Worm (Caenorhabditis elegans) whole organism, L4 larva: ENCODE data around the gene rmd-1.

Experiments used
- F10B5.3 ChIP-seq: sonication (generic microtip); optimal IDR thresholded peaks from 2 replicates; lab custom pipeline; 2016; ENCODE audit warnings: mild to moderate bottlenecking, missing genetic modification characterization, missing compliant biosample characterization
- F37D6.2 ChIP-seq: sonication (generic microtip); optimal IDR thresholded peaks from 2 replicates; lab custom pipeline; 2016; ENCODE audit warnings: mild to moderate bottlenecking, missing genetic modification characterization, missing compliant biosample characterization
- F44E2.7 ChIP-seq: fragments of 200-800 bp; sonication (Bioruptor generic); IDR thresholded peaks from 2 replicates; pipeline ENCODE4 v2.1.2; 2022; ENCODE audit warnings: missing genetic modification characterization, missing compliant biosample characterization
- F49E8.2 ChIP-seq: sonication (generic microtip); optimal IDR thresholded peaks from 2 replicates; lab custom pipeline; 2016; ENCODE audit warnings: missing compliant biosample characterization, mild to moderate bottlenecking, missing genetic modification characterization, borderline replicate concordance
- R02D3.7 ChIP-seq: fragments of 150-350 bp; sonication (generic microtip); optimal IDR thresholded peaks from 3 replicates; lab custom pipeline; 2014; ENCODE audit warnings: missing biosample characterization, missing genetic modification characterization
- T26A8.4 ChIP-seq: fragments of 200-800 bp; sonication (Bioruptor generic); IDR thresholded peaks from 2 replicates; pipeline ENCODE4 v1.3.6; 2022; ENCODE audit warnings: missing genetic modification characterization, missing compliant biosample characterization
- ZK337.2 ChIP-seq: fragments of 200-800 bp; sonication (Bioruptor generic); IDR thresholded peaks from 2 replicates; pipeline ENCODE4 v1.3.6; 2022; ENCODE audit warnings: missing genetic modification reagents, missing genetic modification characterization, missing compliant biosample characterization
- ZK546.5 ChIP-seq, 2 experiments: sonication (generic microtip); optimal IDR thresholded peaks; 2 replicates each; lab custom pipeline; 2017; ENCODE audit warnings: missing biosample characterization in 2 of 2, missing genetic modification characterization in 2 of 2
- aly-2 ChIP-seq: sonication (generic microtip); optimal IDR thresholded peaks from 2 replicates; lab custom pipeline; 2018; ENCODE audit warnings: missing biosample characterization, missing genetic modification characterization
- arid-1 ChIP-seq: fragments of 200-800 bp; sonication (Bioruptor generic); conservative IDR thresholded peaks from 2 replicates; pipeline ENCODE4 v1.3.6; 2022; ENCODE audit warnings: missing genetic modification reagents, missing genetic modification characterization, missing compliant biosample characterization
- attf-4 ChIP-seq: sonication (generic microtip); optimal IDR thresholded peaks from 3 replicates; lab custom pipeline; 2017; ENCODE audit warnings: missing biosample characterization, missing genetic modification characterization
- ceh-20 ChIP-seq: fragments of 200-800 bp; sonication (Bioruptor generic); IDR thresholded peaks from 2 replicates; pipeline ENCODE4 v1.3.6; 2022; ENCODE audit warnings: missing genetic modification reagents, missing genetic modification characterization, missing compliant biosample characterization
- ces-1 ChIP-seq: fragments of 150-350 bp; sonication (generic microtip); optimal IDR thresholded peaks from 4 replicates; lab custom pipeline; 2014; ENCODE audit warnings: missing biosample characterization, missing genetic modification reagents, missing genetic modification characterization
- cey-2 ChIP-seq: sonication (generic microtip); optimal IDR thresholded peaks from 3 replicates; lab custom pipeline; 2017; ENCODE audit warnings: missing genetic modification characterization, mild to moderate bottlenecking, missing compliant biosample characterization, antibody characterized with exemption, borderline replicate concordance; ENCODE audit not compliant: insufficient read depth
- daf-12 ChIP-seq: fragments of 150-350 bp; optimal IDR thresholded peaks from 2 replicates; lab custom pipeline; 2014; ENCODE audit warnings: missing biosample characterization, missing genetic modification reagents, missing genetic modification characterization
- daf-16 ChIP-seq, 3 experiments: sonication (generic microtip); optimal IDR thresholded peaks; 2 replicates each; lab custom pipeline; 2016 to 2017; ENCODE audit warnings: missing genetic modification characterization in 3 of 3, missing genetic modification reagents in 3 of 3, mild to moderate bottlenecking in 2 of 3, missing compliant biosample characterization in 2 of 3, missing biosample characterization in 1 of 3, moderate library complexity in 1 of 3
- dpl-1 ChIP-seq: fragments of 150-350 bp; optimal IDR thresholded peaks from 2 replicates; lab custom pipeline; 2014; ENCODE audit warnings: missing biosample characterization, missing genetic modification reagents, missing genetic modification characterization
- dve-1 ChIP-seq: sonication (generic microtip); optimal IDR thresholded peaks from 2 replicates; lab custom pipeline; 2017; ENCODE audit warnings: antibody characterized with exemption, mild to moderate bottlenecking, missing genetic modification characterization, missing compliant biosample characterization; ENCODE audit not compliant: insufficient read depth
- egl-27 ChIP-seq: sonication (generic microtip); optimal IDR thresholded peaks from 3 replicates; lab custom pipeline; 2017; ENCODE audit warnings: missing biosample characterization, missing genetic modification reagents, missing genetic modification characterization
- fkh-10 ChIP-seq: fragments of 150-350 bp; optimal IDR thresholded peaks from 2 replicates; lab custom pipeline; 2014; ENCODE audit warnings: missing biosample characterization, missing genetic modification reagents, missing genetic modification characterization
- hlh-11 ChIP-seq: fragments of 200-800 bp; sonication (Bioruptor generic); optimal IDR thresholded peaks from 2 replicates; lab custom pipeline; 2018; ENCODE audit warnings: mild to moderate bottlenecking, missing genetic modification characterization, missing compliant biosample characterization
- hlh-30 ChIP-seq: sonication (generic microtip); optimal IDR thresholded peaks from 2 replicates; lab custom pipeline; 2017; ENCODE audit warnings: antibody characterized with exemption, mild to moderate bottlenecking, missing genetic modification characterization, missing compliant biosample characterization; ENCODE audit not compliant: insufficient read depth
- lin-38 ChIP-seq: fragments of 200-800 bp; sonication (Bioruptor generic); IDR thresholded peaks from 2 replicates; pipeline ENCODE4 v1.3.6; 2022; ENCODE audit warnings: missing genetic modification reagents, missing genetic modification characterization, missing compliant biosample characterization
- lsy-2 ChIP-seq, 2 experiments: fragments of 150-350 bp in 1 of 2; sonication (generic microtip) in 1 of 2; optimal IDR thresholded peaks; 2 replicates each; lab custom pipeline; 2014 to 2017; ENCODE audit warnings: missing biosample characterization in 2 of 2, missing genetic modification characterization in 2 of 2
- madf-5 ChIP-seq, 2 experiments: fragments of 200-800 bp; sonication (Bioruptor generic); IDR thresholded peaks; 2 replicates each; pipeline ENCODE4 v1.3.6; 2022; ENCODE audit warnings: missing compliant biosample characterization in 2 of 2, missing genetic modification characterization in 2 of 2
- mdl-1 ChIP-seq, 2 experiments: fragments of 150-350 bp in 1 of 2; sonication (generic microtip) in 1 of 2; optimal IDR thresholded peaks; 2 replicates each; lab custom pipeline; 2014 to 2017; ENCODE audit warnings: missing biosample characterization in 2 of 2, missing genetic modification characterization in 2 of 2
- mes-2 ChIP-seq: sonication (generic microtip); optimal IDR thresholded peaks from 2 replicates; lab custom pipeline; 2016; ENCODE audit warnings: missing genotype, mild to moderate bottlenecking, missing genetic modification characterization, missing compliant biosample characterization; ENCODE audit not compliant: poor library complexity, severe bottlenecking
- mxl-2 ChIP-seq: fragments of 200-800 bp; sonication (Bioruptor generic); conservative IDR thresholded peaks from 2 replicates; pipeline ENCODE4 v1.3.6; 2022; ENCODE audit warnings: missing genetic modification reagents, missing genetic modification characterization, missing compliant biosample characterization
- mxl-3 ChIP-seq: fragments of 200-800 bp; sonication (Bioruptor generic); optimal IDR thresholded peaks from 2 replicates; lab custom pipeline; 2018; ENCODE audit warnings: mild to moderate bottlenecking, missing genetic modification characterization, missing compliant biosample characterization
- nhr-102 ChIP-seq: sonication (generic microtip); optimal IDR thresholded peaks from 2 replicates; lab custom pipeline; 2016; ENCODE audit warnings: mild to moderate bottlenecking, missing genetic modification characterization, moderate library complexity, missing compliant biosample characterization
- nhr-11 ChIP-seq: fragments of 150-350 bp; optimal IDR thresholded peaks from 2 replicates; lab custom pipeline; 2014; ENCODE audit warnings: missing biosample characterization, missing genetic modification characterization
- nhr-48 ChIP-seq: sonication (generic microtip); optimal IDR thresholded peaks from 2 replicates; lab custom pipeline; 2016; ENCODE audit warnings: mild to moderate bottlenecking, missing genetic modification characterization, missing compliant biosample characterization
- nhr-6 ChIP-seq: fragments of 150-350 bp; optimal IDR thresholded peaks from 2 replicates; lab custom pipeline; 2014; ENCODE audit warnings: missing biosample characterization, missing genetic modification characterization
- pha-4 ChIP-seq, 2 experiments: fragments of 150-350 bp in 1 of 2; fragments of 200-800 bp in 1 of 2; sonication (Bioruptor generic) in 1 of 2; IDR thresholded peaks in 1 of 2; optimal IDR thresholded peaks in 1 of 2; 2 replicates each; pipeline versions ENCODE4 v1.3.6 to Lab custom; 2014 to 2022; ENCODE audit warnings: missing genetic modification characterization in 2 of 2, missing genetic modification reagents in 2 of 2, missing biosample characterization in 1 of 2, missing compliant biosample characterization in 1 of 2
- php-3 ChIP-seq: fragments of 200-800 bp; sonication (Bioruptor generic); IDR thresholded peaks from 2 replicates; pipeline ENCODE4 v1.3.6; 2022; ENCODE audit warnings: missing genetic modification reagents, missing genetic modification characterization, missing compliant biosample characterization
- saeg-2 ChIP-seq: fragments of 200-800 bp; sonication (Bioruptor generic); IDR thresholded peaks from 2 replicates; pipeline ENCODE4 v1.3.6; 2022; ENCODE audit warnings: missing genetic modification reagents, missing genetic modification characterization, missing compliant biosample characterization
- skn-1 ChIP-seq: fragments of 150-350 bp; optimal IDR thresholded peaks from 2 replicates; lab custom pipeline; 2014; ENCODE audit warnings: missing biosample characterization, missing genetic modification characterization
- spr-1 ChIP-seq: sonication (generic microtip); optimal IDR thresholded peaks from 2 replicates; lab custom pipeline; 2016; ENCODE audit warnings: mild to moderate bottlenecking, missing genetic modification characterization, missing compliant biosample characterization
- tra-1 ChIP-seq: fragments of 200-800 bp; sonication (Bioruptor generic); IDR thresholded peaks from 2 replicates; pipeline ENCODE4 v1.3.6; 2022; ENCODE audit warnings: missing genetic modification reagents, missing genetic modification characterization, missing compliant biosample characterization
- unc-130 ChIP-seq: sonication (generic microtip); optimal IDR thresholded peaks from 2 replicates; lab custom pipeline; 2016; ENCODE audit warnings: missing genetic modification reagents, missing genetic modification characterization, missing compliant biosample characterization
- unc-62 ChIP-seq, 3 experiments: fragments of 150-350 bp in 1 of 3; sonication (generic microtip); optimal IDR thresholded peaks in 2 of 3; peaks in 1 of 3; 1 replicate in 1 of 3; 2 replicates in 2 of 3; lab custom pipeline; 2014 to 2017; ENCODE audit warnings: missing biosample characterization in 3 of 3, missing genetic modification characterization in 3 of 3, missing genetic modification reagents in 3 of 3, missing genotype in 1 of 3
- zfp-2 ChIP-seq: sonication (generic microtip); optimal IDR thresholded peaks from 2 replicates; lab custom pipeline; 2016; ENCODE audit warnings: mild to moderate bottlenecking, missing genetic modification characterization, missing compliant biosample characterization

rmd-1 gene

ce11 chrIII:9804997-9805610 is 46.2 kb downstream of the rmd-1 start, which contains the start of gene riok-3 (continued):
- no peak for TF ChIP-seq F10B5.3 (tag; lab: Kevin White, UChicago)
- TF ChIP-seq T26A8.4 (GFP tag; lab: Robert Waterston, UW), result peak; percentile 78
- TF ChIP-seq, all 104 proteins: peak for 16

DNA sequence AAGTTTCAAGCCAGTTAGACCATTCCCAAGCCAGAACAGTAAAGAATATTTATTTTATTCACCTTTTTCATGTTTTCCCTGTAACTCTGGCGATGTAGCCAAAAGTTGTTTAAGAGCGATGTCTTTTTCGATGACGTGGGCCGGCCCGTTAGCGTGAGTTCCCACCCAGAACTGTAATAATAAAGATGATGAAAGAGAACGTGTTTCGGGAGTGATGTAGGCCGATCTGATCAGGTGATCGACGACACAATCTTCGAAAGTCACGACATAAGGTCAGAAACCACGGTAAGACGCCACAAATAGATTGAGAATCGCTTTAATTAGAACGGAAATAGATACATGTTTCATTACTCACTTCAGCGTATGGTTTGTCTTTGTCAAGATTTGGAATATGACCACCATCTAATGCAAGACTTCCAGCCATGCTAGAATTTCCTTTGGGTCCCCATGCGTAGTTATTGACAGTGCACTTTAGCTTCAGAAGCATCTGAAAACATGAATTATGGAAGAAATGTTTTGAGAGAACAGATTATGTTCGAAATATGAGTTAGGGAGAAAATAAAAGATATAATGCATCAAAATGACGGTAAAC is 48.2 kb downstream of the rmd-1 start, which contains the start of gene ZK632.4:
TSS of gene ZK632.4 (minus strand) at position 487 of the 592 bp plus-strand sequence.
- TF ChIP-seq cey-2 (tag; lab: Kevin White, UChicago) (no peak), lsy-2 (tag; optimal IDR thresholded peaks at IDR 0.05; lab: Kevin White, UChicago) (no peak), mes-2 (tag; lab: Kevin White, UChicago) (no peak), F49E8.2 (tag; lab: Kevin White, UChicago) (no peak), daf-12 (no peak), arid-1 (no peak), nhr-102 (tag; lab: Kevin White, UChicago) (no peak), fkh-10 (no peak), unc-62 (GFP tag; optimal IDR thresholded peaks at IDR 0.05 in 1 of 2; lab: Kevin White, UChicago) (peak in 1 of 2 experiments; percentile 92), unc-62 (tag; optimal IDR thresholded peaks at IDR 0.05; lab: Kevin White, UChicago) (no peak), tra-1 (peak; percentile 34; the same call in 1 of the 2 replicates), spr-1 (tag; lab: Kevin White, UChicago) (no peak), ces-1 (GFP tag; lab: Kevin White, UChicago) (no peak), F37D6.2 (tag; lab: Kevin White, UChicago) (no peak), lin-38 (GFP tag; lab: Robert Waterston, UW) (no peak), pha-4 (GFP tag; IDR thresholded peaks at IDR 0.05; lab: Robert Waterston, UW) (no peak), pha-4 (tag; optimal IDR thresholded peaks at IDR 0.05; lab: Kevin White, UChicago) (no peak)

- no peak for TF ChIP-seq daf-16 (GFP tag; optimal IDR thresholded peaks at IDR 0.05; lab: Kevin White, UChicago)
- peak; percentile 13 for TF ChIP-seq daf-16 (tag; optimal IDR thresholded peaks at IDR 0.05; lab: Kevin White, UChicago)
- TF ChIP-seq zfp-2, result no peak
- TF ChIP-seq dpl-1 (GFP tag; lab: Kevin White, UChicago), result peak; percentile 34
- no peak for TF ChIP-seq F44E2.7
- peak; percentile 81 for TF ChIP-seq hlh-11 (tag; lab: Kevin White, UChicago)
- peak; percentile 30; the same call in 1 of the 2 replicates for TF ChIP-seq lin-38 (GFP tag; lab: Robert Waterston, UW)
- no peak for TF ChIP-seq unc-62 (GFP tag; optimal IDR thresholded peaks at IDR 0.05 in 1 of 2; lab: Kevin White, UChicago)
- no peak for TF ChIP-seq unc-62 (tag; optimal IDR thresholded peaks at IDR 0.05; lab: Kevin White, UChicago)
- peak; percentile 94 for TF ChIP-seq php-3 (GFP tag; lab: Robert Waterston, UW)
- peak; percentile 72 for TF ChIP-seq ceh-20 (GFP tag; lab: Robert Waterston, UW)
- no peak for TF ChIP-seq nhr-11 (tag; lab: Kevin White, UChicago)
- TF ChIP-seq saeg-2, result no peak
- no peak for TF ChIP-seq ZK337.2 (GFP tag; lab: Robert Waterston, UW)
- TF ChIP-seq tra-1, result 0 out of 2 replicates have a peak, but pooled peaks have one; percentile 6
- no peak for TF ChIP-seq attf-4
- no peak for TF ChIP-seq aly-2
- peak; percentile 87 for TF ChIP-seq hlh-30 (tag; lab: Kevin White, UChicago)
- TF ChIP-seq mdl-1 (tag; optimal IDR thresholded peaks at IDR 0.05; lab: Kevin White, UChicago), result peak; percentile 23 to 79
- no peak for TF ChIP-seq mxl-2
- TF ChIP-seq nhr-48 (tag; lab: Kevin White, UChicago), result peak; percentile 86
- TF ChIP-seq egl-27, result no peak
- no peak for TF ChIP-seq R02D3.7 (tag; lab: Kevin White, UChicago)
- no peak for TF ChIP-seq ZK546.5 (tag; optimal IDR thresholded peaks at IDR 0.05; lab: Kevin White, UChicago)
- TF ChIP-seq dve-1 (tag; lab: Kevin White, UChicago), result peak; percentile 61
- TF ChIP-seq lsy-2 (tag; optimal IDR thresholded peaks at IDR 0.05; lab: Kevin White, UChicago), result peak; percentile 2 to 25
- peak; percentile 38 for TF ChIP-seq nhr-6 (tag; lab: Kevin White, UChicago)
- TF ChIP-seq spr-1 (tag; lab: Kevin White, UChicago), result no peak
- TF ChIP-seq mxl-3 (GFP tag; lab: Kevin White, UChicago), result peak; percentile 79
- no peak for TF ChIP-seq unc-130 (GFP tag; lab: Kevin White, UChicago)
- TF ChIP-seq madf-5 (GFP tag; IDR thresholded peaks at IDR 0.05; lab: Robert Waterston, UW), result no peak
- TF ChIP-seq skn-1 (tag; lab: Kevin White, UChicago), result no peak
Measured at ce11 chrIII:9807560-9808046, 48.7 kb downstream of the rmd-1 start.
